Worm (Caenorhabditis elegans) whole organism, L3 larva: ENCODE measurements around the gene F41C6.7.

Experiments
- ZK546.5 ChIP-seq: sonication (generic microtip); optimal IDR thresholded peaks from 2 replicates; lab custom pipeline; 2017; ENCODE audit warnings: missing biosample characterization, missing genetic modification characterization
- aly-2 ChIP-seq: fragments of 150-350 bp; optimal IDR thresholded peaks from 2 replicates; lab custom pipeline; 2014; ENCODE audit warnings: missing biosample characterization, missing genetic modification characterization
- ama-1 ChIP-seq: fragments of 150-350 bp; optimal IDR thresholded peaks from 2 replicates; lab custom pipeline; 2018
- ceh-28 ChIP-seq: fragments of 150-350 bp; optimal IDR thresholded peaks from 2 replicates; lab custom pipeline; 2014; ENCODE audit warnings: missing biosample characterization, missing genetic modification reagents, missing genetic modification characterization
- ceh-9 ChIP-seq: sonication (generic microtip); optimal IDR thresholded peaks from 2 replicates; lab custom pipeline; 2018; ENCODE audit warnings: missing biosample characterization, missing genetic modification characterization
- daf-12 ChIP-seq: fragments of 150-350 bp; optimal IDR thresholded peaks from 2 replicates; lab custom pipeline; 2014; ENCODE audit warnings: missing biosample characterization, missing genetic modification reagents, missing genetic modification characterization
- egl-27 ChIP-seq: sonication (generic microtip); optimal IDR thresholded peaks from 4 replicates; lab custom pipeline; 2017; ENCODE audit warnings: missing biosample characterization, missing genetic modification reagents, missing genetic modification characterization
- elt-2 ChIP-seq: sonication (generic microtip); optimal IDR thresholded peaks from 2 replicates; lab custom pipeline; 2016; ENCODE audit warnings: missing genetic modification reagents, mild to moderate bottlenecking, missing genetic modification characterization, missing compliant biosample characterization
- elt-3 ChIP-seq, 3 experiments: fragments of 150-350 bp in 1 of 3; sonication (generic microtip) in 2 of 3; optimal IDR thresholded peaks; 2 replicates in 2 of 3; 4 replicates in 1 of 3; lab custom pipeline; 2014 to 2017; ENCODE audit warnings: missing biosample characterization in 3 of 3, missing genetic modification characterization in 3 of 3
- eor-1 ChIP-seq, 2 experiments: fragments of 150-350 bp; optimal IDR thresholded peaks; 2 replicates each; lab custom pipeline; 2014 to 2018; ENCODE audit warnings: missing biosample characterization in 2 of 2, missing genetic modification characterization in 2 of 2
- fkh-10 ChIP-seq: sonication (generic microtip); optimal IDR thresholded peaks from 2 replicates; lab custom pipeline; 2017; ENCODE audit warnings: missing biosample characterization, missing genetic modification reagents, missing genetic modification characterization
- fkh-2 ChIP-seq: fragments of 150-350 bp; optimal IDR thresholded peaks from 2 replicates; lab custom pipeline; 2014; ENCODE audit warnings: missing biosample characterization, missing genetic modification reagents, missing genetic modification characterization
- hmg-11 ChIP-seq: sonication (generic microtip); optimal IDR thresholded peaks from 2 replicates; lab custom pipeline; 2016; ENCODE audit warnings: missing genetic modification characterization, missing compliant biosample characterization
- jun-1 ChIP-seq: fragments of 150-350 bp; optimal IDR thresholded peaks from 2 replicates; lab custom pipeline; 2014; ENCODE audit warnings: missing biosample characterization, missing genetic modification reagents, missing genetic modification characterization
- lin-15B ChIP-seq: fragments of 150-350 bp; optimal IDR thresholded peaks from 2 replicates; lab custom pipeline; 2014; ENCODE audit warnings: missing biosample characterization, missing genetic modification characterization
- lsy-12 ChIP-seq: sonication (generic microtip); optimal IDR thresholded peaks from 2 replicates; lab custom pipeline; 2016; ENCODE audit warnings: mild to moderate bottlenecking, missing genetic modification characterization, missing compliant biosample characterization
- mdl-1 ChIP-seq: fragments of 150-350 bp; optimal IDR thresholded peaks from 2 replicates; lab custom pipeline; 2014; ENCODE audit warnings: missing biosample characterization, missing genetic modification characterization
- mml-1 ChIP-seq: fragments of 150-350 bp; sonication (generic microtip); optimal IDR thresholded peaks from 3 replicates; lab custom pipeline; 2014; ENCODE audit warnings: missing biosample characterization, missing genetic modification characterization
- nfya-1 ChIP-seq: sonication (generic microtip); optimal IDR thresholded peaks from 2 replicates; lab custom pipeline; 2017; ENCODE audit warnings: missing genetic modification characterization, mild to moderate bottlenecking, missing compliant biosample characterization, antibody characterized with exemption, moderate library complexity; ENCODE audit not compliant: insufficient read depth
- nhr-11 ChIP-seq: fragments of 150-350 bp; optimal IDR thresholded peaks from 2 replicates; lab custom pipeline; 2014; ENCODE audit warnings: missing biosample characterization, missing genetic modification characterization
- nhr-23 ChIP-seq: fragments of 150-350 bp; optimal IDR thresholded peaks from 2 replicates; lab custom pipeline; 2014; ENCODE audit warnings: missing biosample characterization, missing genetic modification reagents, missing genetic modification characterization
- nhr-25 ChIP-seq: sonication (generic microtip); optimal IDR thresholded peaks from 2 replicates; lab custom pipeline; 2017; ENCODE audit warnings: missing biosample characterization, missing genetic modification characterization
- nhr-28 ChIP-seq: fragments of 150-350 bp; optimal IDR thresholded peaks from 2 replicates; lab custom pipeline; 2014; ENCODE audit warnings: missing biosample characterization, missing genetic modification characterization
- nhr-43 ChIP-seq: sonication (generic microtip); optimal IDR thresholded peaks from 2 replicates; lab custom pipeline; 2016; ENCODE audit warnings: mild to moderate bottlenecking, missing genetic modification characterization, missing compliant biosample characterization; ENCODE audit not compliant: poor library complexity, severe bottlenecking
- nhr-67 ChIP-seq: fragments of 150-350 bp; optimal IDR thresholded peaks from 2 replicates; lab custom pipeline; 2014; ENCODE audit warnings: missing biosample characterization, missing genetic modification characterization
- nhr-76 ChIP-seq: fragments of 150-350 bp; sonication (generic microtip); optimal IDR thresholded peaks from 5 replicates; lab custom pipeline; 2014; ENCODE audit warnings: missing biosample characterization, missing genetic modification characterization
- pha-4 ChIP-seq: fragments of 150-350 bp; optimal IDR thresholded peaks from 2 replicates; lab custom pipeline; 2014; ENCODE audit warnings: missing biosample characterization, missing genetic modification reagents, missing genetic modification characterization
- pqm-1 ChIP-seq: fragments of 150-350 bp; optimal IDR thresholded peaks from 2 replicates; lab custom pipeline; 2017; ENCODE audit warnings: missing biosample characterization, missing genetic modification characterization, inconsistent platforms
- skn-1 ChIP-seq: fragments of 150-350 bp; optimal IDR thresholded peaks from 2 replicates; lab custom pipeline; 2014; ENCODE audit warnings: missing biosample characterization, missing genetic modification characterization
- snpc-4 ChIP-seq: fragments of 150-350 bp; optimal IDR thresholded peaks from 2 replicates; lab custom pipeline; 2014; ENCODE audit warnings: missing biosample characterization, missing genetic modification characterization
- tbx-2 ChIP-seq: sonication (generic microtip); optimal IDR thresholded peaks from 2 replicates; lab custom pipeline; 2016; ENCODE audit warnings: mild to moderate bottlenecking, missing genetic modification characterization, missing compliant biosample characterization
- unc-39 ChIP-seq: sonication (generic microtip); optimal IDR thresholded peaks from 4 replicates; lab custom pipeline; 2017; ENCODE audit warnings: missing biosample characterization, missing genetic modification characterization
- unc-62 ChIP-seq: fragments of 150-350 bp; sonication (generic microtip); optimal IDR thresholded peaks from 4 replicates; lab custom pipeline; 2014; ENCODE audit warnings: missing biosample characterization, missing genetic modification reagents, missing genetic modification characterization
- zag-1 ChIP-seq: fragments of 150-350 bp; optimal IDR thresholded peaks from 2 replicates; lab custom pipeline; 2014; ENCODE audit warnings: missing biosample characterization, missing genetic modification characterization
- ztf-11 ChIP-seq: fragments of 150-350 bp; optimal IDR thresholded peaks from 2 replicates; lab custom pipeline; 2014; ENCODE audit warnings: missing biosample characterization, missing genetic modification characterization

Gene F41C6.7

ce11 chrX:6904064-6904771, 19.1 kb upstream of the F41C6.7 start, which contains the start of gene sid-5:
Gene sid-5, plus strand, starts transcription at chrX:6904721.
- TF ChIP-seq elt-2 (tag; lab: Kevin White, UChicago), result peak; percentile 4
- TF ChIP-seq pha-4 (tag; lab: Kevin White, UChicago), result peak; percentile 41
- TF ChIP-seq nfya-1 (tag; lab: Kevin White, UChicago), result peak; percentile 7
- TF ChIP-seq ZK546.5 (tag; lab: Kevin White, UChicago), result no peak
- TF ChIP-seq, all 47 proteins: peak for 3

ce11 chrX:6902958-6903357, 17.9 kb upstream of the F41C6.7 start:
- TF ChIP-seq fkh-10, result no peak
- peak; percentile 56 for TF ChIP-seq jun-1 (tag; lab: Kevin White, UChicago)
- TF ChIP-seq nhr-23 (tag; lab: Kevin White, UChicago), result peak; percentile 10
- peak; percentile 44 for TF ChIP-seq lsy-12
- TF ChIP-seq ceh-9 (tag; lab: Kevin White, UChicago), result no peak
- peak in 1 of 3 experiments; percentile 0 for TF ChIP-seq elt-3 (tag; optimal IDR thresholded peaks at IDR 0.05; lab: Kevin White, UChicago)
- TF ChIP-seq nhr-43 (tag; lab: Kevin White, UChicago), result peak; percentile 74
- no peak for TF ChIP-seq aly-2 (tag; lab: Kevin White, UChicago)
- no peak for TF ChIP-seq zag-1 (tag; lab: Kevin White, UChicago)
- TF ChIP-seq ztf-11, result no peak
- no peak for TF ChIP-seq ama-1 (lab: Kevin White, UChicago)
- TF ChIP-seq lin-15B (tag; lab: Kevin White, UChicago), result no peak
- TF ChIP-seq hmg-11, result peak; percentile 72
- peak; percentile 21 for TF ChIP-seq unc-62 (GFP tag; lab: Kevin White, UChicago)
- no peak for TF ChIP-seq skn-1 (tag; lab: Kevin White, UChicago)
- no peak for TF ChIP-seq nhr-67
- TF ChIP-seq ceh-28 (tag; lab: Kevin White, UChicago), result no peak
- TF ChIP-seq mdl-1 (tag; lab: Kevin White, UChicago), result peak; percentile 44
- TF ChIP-seq nhr-25 (tag; lab: Kevin White, UChicago), result no peak
- TF ChIP-seq pha-4 (tag; lab: Kevin White, UChicago), result no peak
- peak; percentile 10 for TF ChIP-seq tbx-2
- peak; percentile 22 for TF ChIP-seq pqm-1
- no peak for TF ChIP-seq snpc-4
- peak; percentile 17 for TF ChIP-seq nfya-1 (tag; lab: Kevin White, UChicago)
- no peak for TF ChIP-seq eor-1 (tag; optimal IDR thresholded peaks at IDR 0.05; lab: Kevin White, UChicago)
- no peak for TF ChIP-seq egl-27 (tag; lab: Kevin White, UChicago)
- TF ChIP-seq elt-2 (tag; lab: Kevin White, UChicago), result peak; percentile 51

- TF ChIP-seq fkh-2 (tag; lab: Kevin White, UChicago), result no peak
- TF ChIP-seq mdl-1 (tag; lab: Kevin White, UChicago), result no peak
- no peak for TF ChIP-seq elt-3 (tag; optimal IDR thresholded peaks at IDR 0.05; lab: Kevin White, UChicago)
- no peak for TF ChIP-seq snpc-4
- no peak for TF ChIP-seq nhr-28 (tag; lab: Kevin White, UChicago)
- TF ChIP-seq unc-62 (GFP tag; lab: Kevin White, UChicago), result no peak
- TF ChIP-seq unc-39, result no peak
- no peak for TF ChIP-seq hmg-11
- no peak for TF ChIP-seq nfya-1 (tag; lab: Kevin White, UChicago)
- no peak for TF ChIP-seq jun-1 (tag; lab: Kevin White, UChicago)
- no peak for TF ChIP-seq lin-15B (tag; lab: Kevin White, UChicago)
- TF ChIP-seq, all 47 proteins: peak for 0
Observed at ce11 chrX:6901078-6901477, 16.0 kb upstream of the F41C6.7 start, which contains the start of gene pes-23. Gene pes-23, plus strand, starts transcription at chrX:6901378.

ce11 chrX:6899848-6900247, 14.8 kb upstream of the F41C6.7 start, which contains the start of gene F14B8.4:
Gene F14B8.4, minus strand, starts transcription at chrX:6899948.
- TF ChIP-seq hmg-11 (no peak), ceh-9 (tag; lab: Kevin White, UChicago) (no peak), jun-1 (tag; lab: Kevin White, UChicago) (no peak), pha-4 (tag; lab: Kevin White, UChicago) (no peak), fkh-2 (tag; lab: Kevin White, UChicago) (no peak), pqm-1 (no peak), unc-39 (no peak), nhr-28 (tag; lab: Kevin White, UChicago) (no peak), mml-1 (tag; lab: Kevin White, UChicago) (no peak), lin-15B (tag; lab: Kevin White, UChicago) (no peak), daf-12 (no peak), nhr-76 (tag; lab: Kevin White, UChicago) (no peak), unc-62 (GFP tag; lab: Kevin White, UChicago) (no peak), nhr-23 (tag; lab: Kevin White, UChicago) (no peak), eor-1 (tag; optimal IDR thresholded peaks at IDR 0.05; lab: Kevin White, UChicago) (no peak), nhr-11 (tag; lab: Kevin White, UChicago) (no peak)
